Fruit fly (Drosophila melanogaster): ENCODE data around the gene Trim9.

The Trim9 gene

dm6 chr2L:10672989-10673388 lies 128.3 kb downstream of the Trim9 start:
- no peak for TF ChIP-seq CG17801 (GFP tag; optimal IDR thresholded peaks at IDR 0.05; ENCODE audit: partially characterized antibody)

- TF ChIP-seq CG17801 (GFP tag; optimal IDR thresholded peaks at IDR 0.05; ENCODE audit: partially characterized antibody) = no peak
Observed at dm6 chr2L:10676933-10677714, 132.4 kb downstream of the Trim9 start, which contains the start of gene CG17104. Gene CG17104 (plus strand): TSS chr2L:10677198.

All from ovary, adult (tissue).